Worm (Caenorhabditis elegans) whole organism, L4 larva: Measurements from ENCODE around the gene C26B9.7.

ENCODE experiments used
- R02D3.7 ChIP-seq: fragments of 150-350 bp; sonication (generic microtip); optimal IDR thresholded peaks from 3 replicates; lab custom pipeline; 2014; ENCODE audit warnings: missing biosample characterization, missing genetic modification characterization
- Y48G9A.11 ChIP-seq: fragments of 200-800 bp; sonication (Bioruptor generic); IDR thresholded peaks from 2 replicates; pipeline ENCODE4 v1.3.6; 2022; ENCODE audit warnings: missing genetic modification reagents, missing genetic modification characterization, missing compliant biosample characterization
- dmd-6 ChIP-seq: fragments of 200-800 bp; sonication (Bioruptor generic); IDR thresholded peaks from 2 replicates; pipeline ENCODE4 v1.3.6; 2022; ENCODE audit warnings: missing genetic modification reagents, missing genetic modification characterization, missing compliant biosample characterization
- egl-27 ChIP-seq: sonication (generic microtip); optimal IDR thresholded peaks from 3 replicates; lab custom pipeline; 2017; ENCODE audit warnings: missing biosample characterization, missing genetic modification reagents, missing genetic modification characterization
- lim-7 ChIP-seq: fragments of 200-800 bp; sonication (Bioruptor generic); IDR thresholded peaks from 2 replicates; pipeline ENCODE4 v1.3.6; 2022; ENCODE audit warnings: missing genetic modification characterization, missing compliant biosample characterization
- lin-1 ChIP-seq: fragments of 200-800 bp; sonication (Bioruptor generic); IDR thresholded peaks from 2 replicates; pipeline ENCODE4 v1.3.6; 2022; ENCODE audit warnings: missing genetic modification reagents, missing genetic modification characterization, missing compliant biosample characterization
- lin-13 ChIP-seq: fragments of 150-350 bp; optimal IDR thresholded peaks from 2 replicates; lab custom pipeline; 2014; ENCODE audit warnings: missing biosample characterization, missing genetic modification reagents, missing genetic modification characterization
- mdl-1 ChIP-seq, 2 experiments: fragments of 150-350 bp in 1 of 2; sonication (generic microtip) in 1 of 2; optimal IDR thresholded peaks; 2 replicates each; lab custom pipeline; 2014 to 2017; ENCODE audit warnings: missing biosample characterization in 2 of 2, missing genetic modification characterization in 2 of 2
- nhr-42 ChIP-seq: fragments of 200-800 bp; sonication (Bioruptor generic); IDR thresholded peaks from 2 replicates; pipeline ENCODE4 v1.3.6; 2022; ENCODE audit warnings: missing genetic modification characterization, missing compliant biosample characterization
- pha-4 ChIP-seq, 2 experiments: fragments of 150-350 bp in 1 of 2; fragments of 200-800 bp in 1 of 2; sonication (Bioruptor generic) in 1 of 2; IDR thresholded peaks in 1 of 2; optimal IDR thresholded peaks in 1 of 2; 2 replicates each; pipeline versions ENCODE4 v1.3.6 to Lab custom; 2014 to 2022; ENCODE audit warnings: missing genetic modification characterization in 2 of 2, missing genetic modification reagents in 2 of 2, missing biosample characterization in 1 of 2, missing compliant biosample characterization in 1 of 2

DNA sequence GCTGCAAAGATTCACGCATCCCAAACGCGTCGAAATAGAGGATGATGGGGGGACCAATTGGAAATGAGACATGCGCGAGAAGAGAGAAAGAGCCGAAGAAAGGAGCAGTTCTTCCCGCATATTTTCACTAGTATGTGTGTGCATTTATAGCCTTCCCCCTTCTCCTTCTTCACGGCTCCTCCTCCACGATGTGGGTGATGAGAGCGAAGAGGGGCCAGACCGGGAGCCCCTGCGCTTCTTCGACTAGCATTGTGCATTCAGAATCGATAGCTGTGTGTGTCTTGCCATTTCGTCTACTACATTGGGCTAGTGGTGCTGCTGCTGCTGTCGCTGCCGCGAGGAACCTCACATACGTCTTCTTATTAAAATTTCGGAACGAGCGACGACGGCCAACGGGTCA is 26.1 kb downstream of the C26B9.7 start, which contains the start of gene jkk-1:
- TF ChIP-seq R02D3.7 (tag; lab: Kevin White, UChicago), result no peak
- no peak for TF ChIP-seq lin-1 (GFP tag; lab: Robert Waterston, UW)
- no peak for TF ChIP-seq egl-27
- TF ChIP-seq dmd-6, result peak; percentile 13; the same call in 1 of the 2 replicates
- TF ChIP-seq nhr-42 (GFP tag; lab: Robert Waterston, UW), result no peak
- no peak for TF ChIP-seq lin-13 (GFP tag; lab: Kevin White, UChicago)
- no peak for TF ChIP-seq lim-7
- no peak for TF ChIP-seq pha-4 (GFP tag; IDR thresholded peaks at IDR 0.05; lab: Robert Waterston, UW)
- no peak for TF ChIP-seq pha-4 (tag; optimal IDR thresholded peaks at IDR 0.05; lab: Kevin White, UChicago)
- TF ChIP-seq Y48G9A.11 (GFP tag; lab: Robert Waterston, UW), result no peak
- TF ChIP-seq mdl-1 (tag; optimal IDR thresholded peaks at IDR 0.05; lab: Kevin White, UChicago), result peak in 1 of 2 experiments; percentile 39
